Fruit fly (Drosophila melanogaster): ENCODE measurements around the gene CG33796.

dm6 chr3L:16211936-16212287 lies 42.0 kb upstream of the CG33796 start:
- no peak for TF ChIP-seq Dfd (GFP tag; optimal IDR thresholded peaks at IDR 0.05)
- no peak for TF ChIP-seq pan (optimal IDR thresholded peaks at IDR 0.05)
- TF ChIP-seq h (GFP tag; optimal IDR thresholded peaks at IDR 0.05), result no peak
- TF ChIP-seq Rel (GFP tag; optimal IDR thresholded peaks at IDR 0.05), result no peak
- no peak for TF ChIP-seq Rel (tag; optimal IDR thresholded peaks at IDR 0.05)
- TF ChIP-seq br (GFP tag; optimal IDR thresholded peaks at IDR 0.05), result no peak
- TF ChIP-seq lola (GFP tag; optimal IDR thresholded peaks at IDR 0.05), result no peak
- no peak for TF ChIP-seq Jra (GFP tag; optimal IDR thresholded peaks at IDR 0.05)
- no peak for TF ChIP-seq Dif (GFP tag; optimal IDR thresholded peaks at IDR 0.05; ENCODE audit: partially characterized antibody)
- no peak for TF ChIP-seq Myc (optimal IDR thresholded peaks at IDR 0.05)
